Worm (Caenorhabditis elegans): Measurements from ENCODE around the gene D1054.18.

DNA sequence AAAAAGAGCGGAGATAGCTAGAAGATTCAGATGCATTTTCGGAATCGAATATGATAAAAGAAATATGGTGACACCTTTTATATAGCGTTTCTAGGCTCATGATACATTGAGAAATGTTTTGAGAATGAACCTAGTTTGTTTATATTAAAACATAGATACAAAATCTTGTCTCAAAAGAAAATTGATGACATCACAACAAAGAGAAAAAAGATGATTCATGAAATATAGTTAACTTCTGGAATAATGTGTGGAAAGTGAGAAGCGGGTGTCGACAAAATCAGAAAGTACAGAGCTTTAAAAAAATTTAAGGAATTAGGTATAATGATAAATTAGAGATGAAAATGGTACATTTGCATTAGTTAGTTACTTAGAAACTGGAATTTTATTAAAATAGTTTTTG is 8.2 kb downstream of the D1054.18 start, which contains the start of gene D1054.10:
- TF ChIP-seq Y5F2A.4 (GFP tag; optimal IDR thresholded peaks at IDR 0.05) (no peak), ztf-11 (tag; optimal IDR thresholded peaks at IDR 0.05) (no peak), nhr-6 (tag; optimal IDR thresholded peaks at IDR 0.05) (no peak), nhr-28 (tag; optimal IDR thresholded peaks at IDR 0.05) (no peak), nhr-237 (tag; optimal IDR thresholded peaks at IDR 0.05) (no peak), tra-1 (GFP tag; IDR thresholded peaks at IDR 0.05) (no peak)

Data from whole organism, L4 larva.